Fruit fly (Drosophila melanogaster) whole organism, embryonic: ENCODE measurements around the gene CG34453.

Experiments
- Awh ChIP-seq: fragments of 200-800 bp; sonication (Bioruptor generic); IDR thresholded peaks from 2 replicates; pipeline ENCODE4, ENCODE4 v1.3.6; 2022; ENCODE audit warnings: missing biosample characterization, missing genetic modification characterization
- CG10267 ChIP-seq: fragments of 200-800 bp; sonication (Bioruptor generic); optimal IDR thresholded peaks from 2 replicates; lab custom pipeline; 2018; ENCODE audit warnings: missing biosample characterization, mild to moderate bottlenecking, missing genetic modification characterization, moderate library complexity
- CG10274 ChIP-seq: fragments of 200-800 bp; sonication (Bioruptor generic); optimal IDR thresholded peaks from 3 replicates; lab custom pipeline; 2017; ENCODE audit warnings: missing biosample characterization, mild to moderate bottlenecking, missing genetic modification characterization
- CG11085 ChIP-seq: fragments of 200-800 bp; sonication (Bioruptor generic); IDR thresholded peaks from 2 replicates; pipeline ENCODE4 v1.3.6; 2022; ENCODE audit warnings: missing biosample characterization, missing genetic modification characterization
- CG11504 ChIP-seq: fragments of 200-800 bp; sonication (Bioruptor generic); optimal IDR thresholded peaks from 3 replicates; lab custom pipeline; 2019; ENCODE audit warnings: missing biosample characterization, mild to moderate bottlenecking, missing genetic modification characterization, moderate library complexity
- CG11560 ChIP-seq: fragments of 200-800 bp; sonication (Bioruptor generic); IDR thresholded peaks from 3 replicates; pipeline ENCODE4 v1.3.6; 2022; ENCODE audit warnings: missing biosample characterization, missing genetic modification characterization
- CG12236 ChIP-seq: fragments of 200-800 bp; sonication (Bioruptor generic); optimal IDR thresholded peaks from 2 replicates; lab custom pipeline; 2016; ENCODE audit warnings: missing biosample characterization, missing genetic modification characterization
- CG1233 ChIP-seq: fragments of 200-800 bp; sonication (Bioruptor generic); optimal IDR thresholded peaks from 4 replicates; lab custom pipeline; 2018; ENCODE audit warnings: missing biosample characterization, mild to moderate bottlenecking, missing genetic modification characterization
- CG12659 ChIP-seq: fragments of 200-800 bp; sonication (Bioruptor generic); optimal IDR thresholded peaks from 3 replicates; lab custom pipeline; 2017; ENCODE audit warnings: mild to moderate bottlenecking, missing biosample characterization, missing genetic modification reagents, missing genetic modification characterization
- CG14050 ChIP-seq: fragments of 200-800 bp; sonication (Bioruptor generic); IDR thresholded peaks from 3 replicates; pipeline ENCODE4 v1.3.6; 2022; ENCODE audit warnings: missing biosample characterization, missing genetic modification characterization
- CG16779 ChIP-seq: fragments of 200-800 bp; sonication (Bioruptor generic); IDR thresholded peaks from 2 replicates; pipeline ENCODE4 v1.3.6; 2022; ENCODE audit warnings: missing biosample characterization, missing genetic modification characterization
- CG17359 ChIP-seq: fragments of 200-800 bp; sonication (Bioruptor generic); optimal IDR thresholded peaks from 3 replicates; lab custom pipeline; 2018; ENCODE audit warnings: missing biosample characterization, mild to moderate bottlenecking, missing genetic modification characterization, moderate library complexity
- CG17385 ChIP-seq: fragments of 200-800 bp; sonication (Bioruptor generic); optimal IDR thresholded peaks from 3 replicates; lab custom pipeline; 2018; ENCODE audit warnings: missing biosample characterization, mild to moderate bottlenecking, missing genetic modification characterization
- CG2202 ChIP-seq: fragments of 200-800 bp; sonication (Bioruptor generic); optimal IDR thresholded peaks from 2 replicates; lab custom pipeline; 2018; ENCODE audit warnings: missing biosample characterization, mild to moderate bottlenecking, missing genetic modification characterization
- CG30020 ChIP-seq: fragments of 200-800 bp; optimal IDR thresholded peaks from 2 replicates; lab custom pipeline; 2019; ENCODE audit warnings: missing biosample characterization, mild to moderate bottlenecking, missing genetic modification characterization, moderate library complexity
- CG32772 ChIP-seq: fragments of 200-800 bp; sonication (Bioruptor generic); IDR thresholded peaks from 2 replicates; pipeline ENCODE4 v1.3.6; 2022; ENCODE audit warnings: missing biosample characterization, missing genetic modification characterization
- CG3281 ChIP-seq: fragments of 200-800 bp; sonication (Bioruptor generic); optimal IDR thresholded peaks from 3 replicates; lab custom pipeline; 2017; ENCODE audit warnings: missing biosample characterization, mild to moderate bottlenecking, missing genetic modification characterization
- CG7556 ChIP-seq: fragments of 200-800 bp; sonication (Bioruptor generic); optimal IDR thresholded peaks from 2 replicates; lab custom pipeline; 2017; ENCODE audit warnings: missing biosample characterization, mild to moderate bottlenecking, missing genetic modification characterization
- CG7963 ChIP-seq: fragments of 200-800 bp; sonication (Bioruptor generic); IDR thresholded peaks from 3 replicates; pipeline ENCODE4 v1.3.6; 2022; ENCODE audit warnings: missing biosample characterization, missing genetic modification characterization; ENCODE audit not compliant: partially characterized antibody
- CG8944 ChIP-seq: fragments of 200-800 bp; sonication (Bioruptor generic); optimal IDR thresholded peaks from 3 replicates; lab custom pipeline; 2016; ENCODE audit warnings: missing biosample characterization, missing genetic modification characterization
- D19A ChIP-seq: fragments of 200-800 bp; optimal IDR thresholded peaks from 3 replicates; lab custom pipeline; 2019; ENCODE audit warnings: missing biosample characterization, mild to moderate bottlenecking, missing genetic modification characterization, moderate library complexity
- D19B ChIP-seq: fragments of 200-800 bp; sonication (Bioruptor generic); optimal IDR thresholded peaks from 2 replicates; lab custom pipeline; 2017; ENCODE audit warnings: missing biosample characterization, mild to moderate bottlenecking, missing genetic modification characterization
- Doc2 ChIP-seq: fragments of 200-800 bp; sonication (Bioruptor generic); IDR thresholded peaks from 2 replicates; pipeline ENCODE4 v1.3.6; 2022; ENCODE audit warnings: missing biosample characterization, missing genetic modification characterization
- Ets97D ChIP-seq: fragments of 200-800 bp; sonication (Bioruptor generic); optimal IDR thresholded peaks from 3 replicates; lab custom pipeline; 2016; ENCODE audit warnings: missing biosample characterization, missing genetic modification characterization
- Fer3 ChIP-seq: fragments of 200-800 bp; sonication (Bioruptor generic); optimal IDR thresholded peaks from 2 replicates; lab custom pipeline; 2018; ENCODE audit warnings: missing biosample characterization, mild to moderate bottlenecking, missing genetic modification characterization, moderate library complexity
- Gsc ChIP-seq: fragments of 200-800 bp; sonication (Bioruptor generic); IDR thresholded peaks from 2 replicates; pipeline ENCODE4 v1.3.6; 2022; ENCODE audit warnings: missing biosample characterization, missing genetic modification characterization
- Gug ChIP-seq: fragments of 200-800 bp; sonication (Bioruptor generic); IDR thresholded peaks from 4 replicates; pipeline ENCODE4 v1.3.6; 2022; ENCODE audit warnings: missing biosample characterization, missing genetic modification characterization
- Meics ChIP-seq: fragments of 200-800 bp; sonication (Bioruptor generic); optimal IDR thresholded peaks from 2 replicates; lab custom pipeline; 2017; ENCODE audit warnings: missing biosample characterization, mild to moderate bottlenecking, missing genetic modification characterization
- NC2α ChIP-seq: fragments of 200-800 bp; sonication (Bioruptor generic); optimal IDR thresholded peaks from 2 replicates; lab custom pipeline; 2016; ENCODE audit warnings: missing biosample characterization, missing genetic modification characterization
- NfI ChIP-seq: fragments of 200-800 bp; sonication (Bioruptor generic); optimal IDR thresholded peaks from 3 replicates; lab custom pipeline; 2018; ENCODE audit warnings: missing biosample characterization, mild to moderate bottlenecking, missing genetic modification characterization, moderate library complexity
- Optix ChIP-seq: fragments of 200-800 bp; sonication (Bioruptor generic); IDR thresholded peaks from 3 replicates; pipeline ENCODE4 v1.3.6; 2022; ENCODE audit warnings: missing biosample characterization, missing genetic modification characterization
- Xrp1 ChIP-seq: fragments of 200-800 bp; sonication (Bioruptor generic); IDR thresholded peaks from 2 replicates; pipeline ENCODE4 v1.3.6; 2022; ENCODE audit warnings: missing biosample characterization, missing genetic modification characterization
- ac ChIP-seq: fragments of 200-800 bp; sonication (Bioruptor generic); optimal IDR thresholded peaks from 3 replicates; lab custom pipeline; 2017; ENCODE audit warnings: missing biosample characterization, mild to moderate bottlenecking, missing genetic modification characterization
- aop ChIP-seq: fragments of 200-800 bp; sonication (Bioruptor generic); IDR thresholded peaks from 2 replicates; pipeline ENCODE4 v1.3.6; 2022; ENCODE audit warnings: missing biosample characterization, missing genetic modification characterization
- bab2 ChIP-seq: fragments of 200-800 bp; sonication (Bioruptor generic); optimal IDR thresholded peaks from 2 replicates; lab custom pipeline; 2016; ENCODE audit warnings: missing biosample characterization, missing genetic modification characterization
- bsh ChIP-seq, 2 experiments: fragments of 200-800 bp; sonication (Bioruptor generic); optimal IDR thresholded peaks; 2 replicates each; lab custom pipeline; 2017 to 2018; ENCODE audit warnings: mild to moderate bottlenecking in 2 of 2, missing biosample characterization in 2 of 2, missing genetic modification characterization in 2 of 2, moderate library complexity in 1 of 2
- cas ChIP-seq: fragments of 200-800 bp; sonication (Bioruptor generic); IDR thresholded peaks from 2 replicates; pipeline ENCODE4 v1.3.6; 2022; ENCODE audit warnings: missing biosample characterization, missing genetic modification characterization
- fd96Cb ChIP-seq: fragments of 200-800 bp; sonication (Bioruptor generic); optimal IDR thresholded peaks from 2 replicates; lab custom pipeline; 2018; ENCODE audit warnings: missing biosample characterization, mild to moderate bottlenecking, missing genetic modification characterization, moderate library complexity
- hb ChIP-seq: fragments of 200-800 bp; sonication (Bioruptor generic); IDR thresholded peaks from 3 replicates; pipeline ENCODE4 v1.3.6; 2022; ENCODE audit warnings: missing biosample characterization, missing genetic modification characterization; ENCODE audit not compliant: partially characterized antibody
- inv ChIP-seq: fragments of 200-800 bp; sonication (Bioruptor generic); IDR thresholded peaks from 2 replicates; pipeline ENCODE4 v1.3.6; 2022; ENCODE audit warnings: missing biosample characterization, missing genetic modification characterization; ENCODE audit not compliant: partially characterized antibody
- p53 ChIP-seq: fragments of 200-800 bp; sonication (Bioruptor generic); optimal IDR thresholded peaks from 2 replicates; lab custom pipeline; 2016; ENCODE audit warnings: missing biosample characterization, missing genetic modification characterization
- prd ChIP-seq, 3 experiments: fragments of >200 bp in 2 of 3; fragments of 200-800 bp in 1 of 3; sonication (Bioruptor generic) in 1 of 3; optimal IDR thresholded peaks in 2 of 3; IDR thresholded peaks in 1 of 3; 2 replicates in 2 of 3; 3 replicates in 1 of 3; pipeline versions ENCODE4 v1.3.6 to Lab custom; 2017 to 2022; ENCODE audit warnings: missing biosample characterization in 1 of 3, missing genetic modification characterization in 1 of 3
- salm ChIP-seq: fragments of 200-800 bp; sonication (Bioruptor generic); optimal IDR thresholded peaks from 2 replicates; lab custom pipeline; 2018; ENCODE audit warnings: missing biosample characterization, mild to moderate bottlenecking, missing genetic modification characterization
- stwl ChIP-seq: fragments of 200-800 bp; sonication (Bioruptor generic); optimal IDR thresholded peaks from 3 replicates; lab custom pipeline; 2018; ENCODE audit warnings: missing biosample characterization, mild to moderate bottlenecking, missing genetic modification characterization, moderate library complexity
- tap ChIP-seq: fragments of 200-800 bp; optimal IDR thresholded peaks from 3 replicates; lab custom pipeline; 2019; ENCODE audit warnings: missing biosample characterization, mild to moderate bottlenecking, missing genetic modification characterization, moderate library complexity
- tio ChIP-seq: fragments of 200-800 bp; sonication (Bioruptor generic); optimal IDR thresholded peaks from 2 replicates; lab custom pipeline; 2017; ENCODE audit warnings: missing biosample characterization, missing genetic modification characterization, inconsistent platforms
- ttk ChIP-seq: fragments of 200-800 bp; sonication (Bioruptor generic); IDR thresholded peaks from 2 replicates; pipeline ENCODE4 v2.1.2; 2022; ENCODE audit warnings: missing biosample characterization, missing genetic modification characterization
- tx ChIP-seq: fragments of 200-800 bp; sonication (Bioruptor generic); optimal IDR thresholded peaks from 2 replicates; lab custom pipeline; 2016; ENCODE audit warnings: missing biosample characterization, missing genetic modification characterization
- zen2 ChIP-seq: fragments of 200-800 bp; sonication (Bioruptor generic); IDR thresholded peaks from 3 replicates; pipeline ENCODE4 v1.3.6; 2022; ENCODE audit warnings: missing biosample characterization, missing genetic modification characterization; ENCODE audit not compliant: partially characterized antibody
- zfh2 ChIP-seq: fragments of 200-800 bp; sonication (Bioruptor generic); optimal IDR thresholded peaks from 2 replicates; lab custom pipeline; 2016; ENCODE audit warnings: missing biosample characterization, missing genetic modification characterization

CG34453 gene

dm6 chr3L:203536-204135 lies 29.5 kb downstream of the CG34453 start, which contains the start of gene NitFhit (continued):
- TF ChIP-seq zen2 (GFP tag; lab: Robert Waterston, UW) (no peak), CG17359 (tag; lab: Kevin White, UChicago) (no peak), CG11085 (no peak), Ets97D (GFP tag; lab: Kevin White, UChicago) (peak; percentile 13), CG16779 (no peak), aop (no peak), cas (GFP tag; lab: Robert Waterston, UW) (no peak), ac (GFP tag; lab: Kevin White, UChicago) (no peak), Meics (GFP tag; lab: Kevin White, UChicago) (no peak), CG11504 (tag; lab: Kevin White, UChicago) (no peak), CG3281 (no peak), NC2α (GFP tag; lab: Kevin White, UChicago) (no peak), tio (GFP tag; lab: Kevin White, UChicago) (no peak), CG10267 (no peak), D19A (tag; lab: Kevin White, UChicago) (no peak), tap (tag; lab: Kevin White, UChicago) (no peak), CG32772 (GFP tag; lab: Robert Waterston, UW) (no peak), salm (tag; lab: Kevin White, UChicago) (no peak), inv (GFP tag; lab: Robert Waterston, UW) (no peak), Awh (GFP tag; lab: Robert Waterston, UW) (no peak), CG12236 (GFP tag; lab: Kevin White, UChicago) (no peak), stwl (tag; lab: Kevin White, UChicago) (peak; percentile 31), prd (optimal IDR thresholded peaks at IDR 0.05; lab: Kevin White, UChicago) (no peak), prd (GFP tag; IDR thresholded peaks at IDR 0.05; lab: Robert Waterston, UW) (no peak), CG17385 (GFP tag; lab: Kevin White, UChicago) (no peak), ttk (GFP tag; lab: Robert Waterston, UW) (no peak), zfh2 (GFP tag; lab: Kevin White, UChicago) (no peak), Fer3 (tag; lab: Kevin White, UChicago) (no peak), Gug (no peak), Xrp1 (GFP tag; lab: Robert Waterston, UW) (no peak), CG7556 (GFP tag; lab: Kevin White, UChicago) (no peak), Optix (GFP tag; lab: Robert Waterston, UW) (no peak), CG10274 (GFP tag; lab: Kevin White, UChicago) (no peak), CG14050 (GFP tag; lab: Robert Waterston, UW) (no peak), NfI (GFP tag; lab: Kevin White, UChicago) (no peak), tx (GFP tag; lab: Kevin White, UChicago) (no peak), p53 (GFP tag; lab: Kevin White, UChicago) (no peak), bsh (GFP tag; optimal IDR thresholded peaks at IDR 0.05; lab: Kevin White, UChicago) (peak in 1 of 2 experiments; percentile 21), CG30020 (tag; lab: Kevin White, UChicago) (no peak), D19B (GFP tag; lab: Kevin White, UChicago) (no peak), Doc2 (no peak), hb (GFP tag; lab: Robert Waterston, UW) (no peak), bab2 (GFP tag; lab: Kevin White, UChicago) (no peak), CG12659 (GFP tag; lab: Kevin White, UChicago) (no peak), CG7963 (GFP tag; lab: Robert Waterston, UW) (no peak), fd96Cb (no peak), Gsc (GFP tag; lab: Robert Waterston, UW) (no peak), CG11560 (tag; lab: Robert Waterston, UW) (no peak), CG2202 (no peak), CG8944 (no peak), CG1233 (GFP tag; lab: Kevin White, UChicago) (no peak)
